Worm (Caenorhabditis elegans) whole organism, L3 larva: ENCODE data around the gene ist-1.

Experiments
- ceh-16 ChIP-seq: sonication (generic microtip); optimal IDR thresholded peaks from 2 replicates; lab custom pipeline; 2017; ENCODE audit warnings: missing biosample characterization, missing genetic modification characterization
- jun-1 ChIP-seq: fragments of 150-350 bp; optimal IDR thresholded peaks from 2 replicates; lab custom pipeline; 2014; ENCODE audit warnings: missing biosample characterization, missing genetic modification reagents, missing genetic modification characterization
- nhr-11 ChIP-seq: fragments of 150-350 bp; optimal IDR thresholded peaks from 2 replicates; lab custom pipeline; 2014; ENCODE audit warnings: missing biosample characterization, missing genetic modification characterization
- nhr-12 ChIP-seq: fragments of 150-350 bp; optimal IDR thresholded peaks from 2 replicates; lab custom pipeline; 2014; ENCODE audit warnings: missing biosample characterization, missing genetic modification characterization
- nhr-76 ChIP-seq: fragments of 150-350 bp; sonication (generic microtip); optimal IDR thresholded peaks from 5 replicates; lab custom pipeline; 2014; ENCODE audit warnings: missing biosample characterization, missing genetic modification characterization
- pha-4 ChIP-seq: fragments of 150-350 bp; optimal IDR thresholded peaks from 2 replicates; lab custom pipeline; 2014; ENCODE audit warnings: missing biosample characterization, missing genetic modification reagents, missing genetic modification characterization
- snpc-4 ChIP-seq: fragments of 150-350 bp; optimal IDR thresholded peaks from 2 replicates; lab custom pipeline; 2014; ENCODE audit warnings: missing biosample characterization, missing genetic modification characterization
- zag-1 ChIP-seq: fragments of 150-350 bp; optimal IDR thresholded peaks from 2 replicates; lab custom pipeline; 2014; ENCODE audit warnings: missing biosample characterization, missing genetic modification characterization
- ztf-11 ChIP-seq: fragments of 150-350 bp; optimal IDR thresholded peaks from 2 replicates; lab custom pipeline; 2014; ENCODE audit warnings: missing biosample characterization, missing genetic modification characterization

DNA sequence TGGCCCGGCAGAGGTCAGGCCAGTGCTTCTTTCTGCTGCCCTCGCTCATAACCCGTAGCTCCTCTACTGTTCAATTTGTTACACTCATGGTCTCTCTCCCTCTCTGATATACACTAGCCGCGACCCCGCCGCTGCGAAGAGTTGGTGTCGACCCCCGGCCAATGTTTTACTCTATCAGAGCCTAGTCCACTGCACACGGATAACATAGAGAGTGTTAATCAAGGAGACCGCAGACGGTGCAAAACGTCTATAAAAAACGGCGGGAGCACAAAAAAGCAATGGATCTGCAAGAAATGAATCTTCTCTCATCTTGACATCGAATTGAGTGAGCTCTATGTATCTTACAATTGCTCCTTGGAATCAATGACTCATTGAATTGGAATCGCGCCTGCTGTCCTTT is 27.0 kb downstream of the ist-1 start:
- TF ChIP-seq ceh-16 (tag; lab: Kevin White, UChicago) (no peak), jun-1 (tag; lab: Kevin White, UChicago) (no peak), nhr-76 (tag; lab: Kevin White, UChicago) (no peak), ztf-11 (tag; lab: Kevin White, UChicago) (no peak), zag-1 (no peak), pha-4 (no peak), snpc-4 (tag; lab: Kevin White, UChicago) (no peak), nhr-11 (tag; lab: Kevin White, UChicago) (no peak), nhr-12 (tag; lab: Kevin White, UChicago) (no peak)
